Fruit fly (Drosophila melanogaster): ENCODE measurements around the gene mh.

DNA sequence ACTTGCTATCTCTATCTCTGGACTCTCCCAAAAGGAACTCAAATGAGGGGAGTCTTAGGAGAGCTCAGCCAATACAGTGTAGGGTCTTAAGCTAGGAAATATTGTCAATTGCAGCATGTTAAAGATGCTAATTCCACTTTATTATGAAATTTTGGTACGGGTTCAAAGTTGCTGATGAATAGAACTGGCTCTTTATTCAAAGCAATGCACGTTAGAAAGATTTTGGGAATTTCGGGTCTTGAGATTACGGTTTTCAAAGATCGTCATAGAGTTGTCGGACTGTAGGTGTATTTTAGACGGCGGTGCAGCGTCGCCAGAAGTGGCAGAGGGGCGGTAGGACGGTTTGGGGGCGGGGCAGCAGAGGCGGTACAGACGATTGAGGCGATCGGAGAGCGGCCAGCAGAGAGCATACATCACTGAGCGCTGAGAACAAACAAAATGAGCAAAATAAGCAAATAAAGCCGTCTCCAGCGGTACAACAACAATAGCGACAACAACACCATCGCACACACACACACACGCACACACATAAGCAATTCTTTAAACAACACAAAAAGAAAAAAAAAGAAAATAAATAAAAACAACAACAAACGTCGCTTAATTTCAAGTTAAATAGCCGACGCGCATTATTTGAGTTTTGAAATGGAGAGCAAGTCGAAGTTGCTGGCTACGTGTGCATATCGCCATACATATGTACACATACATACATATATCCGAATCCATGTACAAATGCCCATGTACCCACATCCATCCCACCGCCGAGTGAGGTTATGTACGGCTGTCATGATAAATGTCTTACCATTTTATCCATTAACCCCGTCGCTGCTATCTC lies 22.5 kb upstream of the mh start:
- TF ChIP-seq h (optimal IDR thresholded peaks at IDR 0.05) (no peak), Myc (optimal IDR thresholded peaks at IDR 0.05) (no peak)

Measured in Kc167 (cell line).